Worm (Caenorhabditis elegans): ENCODE measurements around the gene sec-10.

sec-10 gene

ce11 chrIV:7785506-7786065 lies 3.3 kb upstream of the sec-10 start, which contains the start of gene tag-322 (continued):
- TF ChIP-seq T07F8.4 (tag; optimal IDR thresholded peaks at IDR 0.05): no peak
- no peak for TF ChIP-seq madf-10 (tag; optimal IDR thresholded peaks at IDR 0.05)
- no peak for TF ChIP-seq hrde-1 (tag; optimal IDR thresholded peaks at IDR 0.05; ENCODE audit: borderline replicate concordance)
- no peak for TF ChIP-seq unc-130 (GFP tag; optimal IDR thresholded peaks at IDR 0.05)
- no peak for TF ChIP-seq ztf-6 (GFP tag; IDR thresholded peaks at IDR 0.05)
- TF ChIP-seq lin-35 (GFP tag; optimal IDR thresholded peaks at IDR 0.05): peak in 1 of 3 experiments; percentile 62
- no peak for TF ChIP-seq nhr-90 (tag; optimal IDR thresholded peaks at IDR 0.05)
- no peak for TF ChIP-seq pha-4 (tag; optimal IDR thresholded peaks at IDR 0.05)
- TF ChIP-seq sdz-38 (tag; optimal IDR thresholded peaks at IDR 0.05): no peak
- no peak for TF ChIP-seq akir-1 (GFP tag; optimal IDR thresholded peaks at IDR 0.05)
- no peak for TF ChIP-seq ama-1 (optimal IDR thresholded peaks at IDR 0.05)
- no peak for TF ChIP-seq ama-1 (GFP tag; optimal IDR thresholded peaks at IDR 0.05)
- no peak for TF ChIP-seq lsy-27 (tag; optimal IDR thresholded peaks at IDR 0.05; ENCODE audit: borderline replicate concordance, insufficient read depth)
- TF ChIP-seq rcor-1 (GFP tag; IDR thresholded peaks at IDR 0.05): no peak
- TF ChIP-seq lsl-1 (GFP tag; optimal IDR thresholded peaks at IDR 0.05): peak; percentile 19
- TF ChIP-seq ztf-3 (GFP tag; optimal IDR thresholded peaks at IDR 0.05): no peak
- TF ChIP-seq hmg-1.2 (GFP tag; IDR thresholded peaks at IDR 0.05): 0 out of 2 replicates have a peak, but pooled peaks have one; percentile 6

- TF ChIP-seq madf-6 (GFP tag; IDR thresholded peaks at IDR 0.05) (no peak), nhr-80 (tag; optimal IDR thresholded peaks at IDR 0.05) (peak; percentile 63), attf-3 (GFP tag; conservative IDR thresholded peaks at IDR 0.05) (no peak), hsf-1 (GFP tag; IDR thresholded peaks at IDR 0.05) (0 out of 2 replicates have a peak, but pooled peaks have one; percentile 44)
Observed at ce11 chrIV:7783801-7784411, 1.6 kb upstream of the sec-10 start, which contains the start of gene tag-321. Gene tag-321 (minus strand): TSS chrIV:7783851.

ce11 chrIV:7778865-7779264 lies 3.4 kb downstream of the sec-10 start, which contains the start of gene rpap-3:
Gene rpap-3 (minus strand): TSS chrIV:7778965.
- TF ChIP-seq madf-6 (GFP tag; IDR thresholded peaks at IDR 0.05): peak; percentile 30; the same call in 1 of the 2 replicates
- TF ChIP-seq B0261.1 (tag; optimal IDR thresholded peaks at IDR 0.05): no peak
- peak; percentile 8 for TF ChIP-seq hrde-1 (tag; optimal IDR thresholded peaks at IDR 0.05; ENCODE audit: borderline replicate concordance)
- no peak for TF ChIP-seq cebp-1 (GFP tag; IDR thresholded peaks at IDR 0.05)
- peak; percentile 8 for TF ChIP-seq cebp-1 (tag; optimal IDR thresholded peaks at IDR 0.05)

ce11 chrIV:7775725-7776124 lies 6.6 kb downstream of the sec-10 start, which contains the start of gene swd-2.1:
Gene swd-2.1 (plus strand): TSS chrIV:7776025.
- TF ChIP-seq T26A5.8 (tag; optimal IDR thresholded peaks at IDR 0.05) (no peak), egl-18 (GFP tag; IDR thresholded peaks at IDR 0.05) (no peak), B0019.2 (GFP tag; conservative IDR thresholded peaks at IDR 0.05) (no peak), attf-3 (GFP tag; conservative IDR thresholded peaks at IDR 0.05) (no peak), Y95B8A.8 (GFP tag; IDR thresholded peaks at IDR 0.05) (no peak), zim-3 (tag; optimal IDR thresholded peaks at IDR 0.05) (no peak), fkh-3 (tag; optimal IDR thresholded peaks at IDR 0.05) (no peak), ccch-3 (GFP tag; optimal IDR thresholded peaks at IDR 0.05) (no peak), egl-44 (GFP tag; IDR thresholded peaks at IDR 0.05) (no peak), aptf-2 (GFP tag; conservative IDR thresholded peaks at IDR 0.05) (no peak), ama-1 (optimal IDR thresholded peaks at IDR 0.05) (no peak), ama-1 (GFP tag; optimal IDR thresholded peaks at IDR 0.05) (no peak), akir-1 (GFP tag; optimal IDR thresholded peaks at IDR 0.05) (no peak), unc-62 (GFP tag; optimal IDR thresholded peaks at IDR 0.05) (no peak), lin-40 (tag; optimal IDR thresholded peaks at IDR 0.05) (no peak), snpc-4 (GFP tag; optimal IDR thresholded peaks at IDR 0.05) (no peak), snpc-4 (tag; optimal IDR thresholded peaks at IDR 0.05) (no peak), hmg-20 (GFP tag; IDR thresholded peaks at IDR 0.05) (no peak)

Measured in whole organism, young adult.